Worm (Caenorhabditis elegans) whole organism, L3 larva: ENCODE measurements around the gene C03A3.1.

Experiments
- R02D3.7 ChIP-seq: fragments of 150-350 bp; optimal IDR thresholded peaks from 2 replicates; lab custom pipeline; 2014; ENCODE audit warnings: missing biosample characterization, missing genetic modification characterization
- ZK546.5 ChIP-seq: sonication (generic microtip); optimal IDR thresholded peaks from 2 replicates; lab custom pipeline; 2017; ENCODE audit warnings: missing biosample characterization, missing genetic modification characterization
- ama-1 ChIP-seq: fragments of 150-350 bp; optimal IDR thresholded peaks from 2 replicates; lab custom pipeline; 2018
- ceh-28 ChIP-seq: fragments of 150-350 bp; optimal IDR thresholded peaks from 2 replicates; lab custom pipeline; 2014; ENCODE audit warnings: missing biosample characterization, missing genetic modification reagents, missing genetic modification characterization
- ceh-82 ChIP-seq: fragments of 150-350 bp; optimal IDR thresholded peaks from 2 replicates; lab custom pipeline; 2014; ENCODE audit warnings: missing biosample characterization, missing genetic modification characterization
- daf-12 ChIP-seq: fragments of 150-350 bp; optimal IDR thresholded peaks from 2 replicates; lab custom pipeline; 2014; ENCODE audit warnings: missing biosample characterization, missing genetic modification reagents, missing genetic modification characterization
- egl-27 ChIP-seq: sonication (generic microtip); optimal IDR thresholded peaks from 4 replicates; lab custom pipeline; 2017; ENCODE audit warnings: missing biosample characterization, missing genetic modification reagents, missing genetic modification characterization
- egl-5 ChIP-seq: fragments of 150-350 bp; optimal IDR thresholded peaks from 2 replicates; lab custom pipeline; 2017; ENCODE audit warnings: missing biosample characterization, missing genetic modification reagents, missing genetic modification characterization, inconsistent platforms
- elt-2 ChIP-seq: sonication (generic microtip); optimal IDR thresholded peaks from 2 replicates; lab custom pipeline; 2016; ENCODE audit warnings: missing genetic modification reagents, mild to moderate bottlenecking, missing genetic modification characterization, missing compliant biosample characterization
- elt-3 ChIP-seq, 3 experiments: fragments of 150-350 bp in 1 of 3; sonication (generic microtip) in 2 of 3; optimal IDR thresholded peaks; 2 replicates in 2 of 3; 4 replicates in 1 of 3; lab custom pipeline; 2014 to 2017; ENCODE audit warnings: missing biosample characterization in 3 of 3, missing genetic modification characterization in 3 of 3
- eor-1 ChIP-seq, 2 experiments: fragments of 150-350 bp; optimal IDR thresholded peaks; 2 replicates each; lab custom pipeline; 2014 to 2018; ENCODE audit warnings: missing biosample characterization in 2 of 2, missing genetic modification characterization in 2 of 2
- fkh-10 ChIP-seq: sonication (generic microtip); optimal IDR thresholded peaks from 2 replicates; lab custom pipeline; 2017; ENCODE audit warnings: missing biosample characterization, missing genetic modification reagents, missing genetic modification characterization
- fkh-2 ChIP-seq: fragments of 150-350 bp; optimal IDR thresholded peaks from 2 replicates; lab custom pipeline; 2014; ENCODE audit warnings: missing biosample characterization, missing genetic modification reagents, missing genetic modification characterization
- fos-1 ChIP-seq: fragments of 150-350 bp; optimal IDR thresholded peaks from 2 replicates; lab custom pipeline; 2014; ENCODE audit warnings: missing biosample characterization, missing genetic modification characterization
- hmg-11 ChIP-seq: sonication (generic microtip); optimal IDR thresholded peaks from 2 replicates; lab custom pipeline; 2016; ENCODE audit warnings: missing genetic modification characterization, missing compliant biosample characterization
- jun-1 ChIP-seq: fragments of 150-350 bp; optimal IDR thresholded peaks from 2 replicates; lab custom pipeline; 2014; ENCODE audit warnings: missing biosample characterization, missing genetic modification reagents, missing genetic modification characterization
- lin-15B ChIP-seq: fragments of 150-350 bp; optimal IDR thresholded peaks from 2 replicates; lab custom pipeline; 2014; ENCODE audit warnings: missing biosample characterization, missing genetic modification characterization
- lin-39 ChIP-seq: fragments of 150-350 bp; optimal IDR thresholded peaks from 2 replicates; lab custom pipeline; 2018; ENCODE audit warnings: missing biosample characterization, missing genetic modification reagents, missing genetic modification characterization
- lsy-12 ChIP-seq: sonication (generic microtip); optimal IDR thresholded peaks from 2 replicates; lab custom pipeline; 2016; ENCODE audit warnings: mild to moderate bottlenecking, missing genetic modification characterization, missing compliant biosample characterization
- nfya-1 ChIP-seq: sonication (generic microtip); optimal IDR thresholded peaks from 2 replicates; lab custom pipeline; 2017; ENCODE audit warnings: missing genetic modification characterization, mild to moderate bottlenecking, missing compliant biosample characterization, antibody characterized with exemption, moderate library complexity; ENCODE audit not compliant: insufficient read depth
- nhr-11 ChIP-seq: fragments of 150-350 bp; optimal IDR thresholded peaks from 2 replicates; lab custom pipeline; 2014; ENCODE audit warnings: missing biosample characterization, missing genetic modification characterization
- nhr-12 ChIP-seq: fragments of 150-350 bp; optimal IDR thresholded peaks from 2 replicates; lab custom pipeline; 2014; ENCODE audit warnings: missing biosample characterization, missing genetic modification characterization
- nhr-23 ChIP-seq: fragments of 150-350 bp; optimal IDR thresholded peaks from 2 replicates; lab custom pipeline; 2014; ENCODE audit warnings: missing biosample characterization, missing genetic modification reagents, missing genetic modification characterization
- nhr-237 ChIP-seq: fragments of 150-350 bp; optimal IDR thresholded peaks from 2 replicates; lab custom pipeline; 2014; ENCODE audit warnings: missing biosample characterization, missing genetic modification characterization
- nhr-25 ChIP-seq: sonication (generic microtip); optimal IDR thresholded peaks from 2 replicates; lab custom pipeline; 2017; ENCODE audit warnings: missing biosample characterization, missing genetic modification characterization
- nhr-28 ChIP-seq: fragments of 150-350 bp; optimal IDR thresholded peaks from 2 replicates; lab custom pipeline; 2014; ENCODE audit warnings: missing biosample characterization, missing genetic modification characterization
- nhr-43 ChIP-seq: sonication (generic microtip); optimal IDR thresholded peaks from 2 replicates; lab custom pipeline; 2016; ENCODE audit warnings: mild to moderate bottlenecking, missing genetic modification characterization, missing compliant biosample characterization; ENCODE audit not compliant: poor library complexity, severe bottlenecking
- nhr-77 ChIP-seq: fragments of 150-350 bp; optimal IDR thresholded peaks from 2 replicates; lab custom pipeline; 2014; ENCODE audit warnings: missing biosample characterization, missing genetic modification characterization
- pha-4 ChIP-seq: fragments of 150-350 bp; optimal IDR thresholded peaks from 2 replicates; lab custom pipeline; 2014; ENCODE audit warnings: missing biosample characterization, missing genetic modification reagents, missing genetic modification characterization
- sea-2 ChIP-seq: fragments of 150-350 bp; sonication (generic microtip); optimal IDR thresholded peaks from 4 replicates; lab custom pipeline; 2014; ENCODE audit warnings: missing biosample characterization, missing genetic modification reagents, missing genetic modification characterization
- skn-1 ChIP-seq: fragments of 150-350 bp; optimal IDR thresholded peaks from 2 replicates; lab custom pipeline; 2014; ENCODE audit warnings: missing biosample characterization, missing genetic modification characterization
- snpc-4 ChIP-seq: fragments of 150-350 bp; optimal IDR thresholded peaks from 2 replicates; lab custom pipeline; 2014; ENCODE audit warnings: missing biosample characterization, missing genetic modification characterization
- unc-39 ChIP-seq: sonication (generic microtip); optimal IDR thresholded peaks from 4 replicates; lab custom pipeline; 2017; ENCODE audit warnings: missing biosample characterization, missing genetic modification characterization
- ztf-11 ChIP-seq: fragments of 150-350 bp; optimal IDR thresholded peaks from 2 replicates; lab custom pipeline; 2014; ENCODE audit warnings: missing biosample characterization, missing genetic modification characterization

Gene C03A3.1

ce11 chrX:11257071-11257470, at the start of gene C03A3.1:
Gene C03A3.1, plus strand, starts transcription at chrX:11257361.
- TF ChIP-seq lin-15B (tag; lab: Kevin White, UChicago) (peak; percentile 21), nfya-1 (tag; lab: Kevin White, UChicago) (peak; percentile 44), fkh-10 (GFP tag; lab: Kevin White, UChicago) (no peak), nhr-11 (tag; lab: Kevin White, UChicago) (no peak), lin-39 (tag; lab: Kevin White, UChicago) (peak; percentile 83), hmg-11 (tag; lab: Kevin White, UChicago) (peak; percentile 39), pha-4 (no peak)

DNA sequence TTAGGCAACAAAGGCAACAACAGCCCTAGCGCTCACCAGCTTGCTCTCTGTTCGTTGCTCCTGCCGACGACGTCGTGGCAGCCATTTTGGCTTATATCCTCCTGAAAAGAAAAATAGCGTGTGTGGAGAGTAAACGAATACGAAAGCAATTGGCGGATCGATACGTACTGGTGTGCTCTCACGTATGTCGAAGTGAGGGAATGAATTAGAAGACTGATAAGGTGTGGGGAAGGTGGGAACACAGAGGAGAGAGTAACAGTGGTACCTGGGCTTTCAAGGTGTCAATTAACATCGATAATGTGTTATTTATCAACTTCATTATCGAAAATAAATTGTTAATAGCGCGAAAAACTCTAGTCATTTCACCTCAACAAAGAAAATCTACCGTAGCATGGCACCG, 48.4 kb upstream of the C03A3.1 start, which contains the start of gene C34F6.5:
Gene C34F6.5 (minus strand): TSS at position 101 of the 400 bp plus-strand sequence.
- TF ChIP-seq ztf-11 (tag; lab: Kevin White, UChicago) (no peak), fkh-2 (tag; lab: Kevin White, UChicago) (no peak), daf-12 (tag; lab: Kevin White, UChicago) (no peak), elt-2 (tag; lab: Kevin White, UChicago) (no peak)
- TF ChIP-seq, all 47 proteins: peak for 0

ce11 chrX:11210417-11210816, 46.7 kb upstream of the C03A3.1 start:
- TF ChIP-seq nhr-25 (tag; lab: Kevin White, UChicago) (no peak), lsy-12 (tag; lab: Kevin White, UChicago) (no peak), ama-1 (lab: Kevin White, UChicago) (no peak), fos-1 (tag; lab: Kevin White, UChicago) (no peak), egl-27 (no peak), elt-2 (tag; lab: Kevin White, UChicago) (no peak), lin-39 (tag; lab: Kevin White, UChicago) (no peak), unc-39 (no peak)

- TF ChIP-seq hmg-11 (tag; lab: Kevin White, UChicago) (no peak), unc-39 (no peak)
These were observed 45.8 kb upstream of the C03A3.1 start for ce11 chrX:11211360-11211759.

- no peak for TF ChIP-seq ZK546.5 (tag; lab: Kevin White, UChicago)
- no peak for TF ChIP-seq egl-5 (tag; lab: Kevin White, UChicago)
- TF ChIP-seq nhr-237 (tag; lab: Kevin White, UChicago), result no peak
- TF ChIP-seq nfya-1 (tag; lab: Kevin White, UChicago), result peak; percentile 31
- TF ChIP-seq ceh-28 (tag; lab: Kevin White, UChicago), result no peak
- no peak for TF ChIP-seq daf-12 (tag; lab: Kevin White, UChicago)
- TF ChIP-seq elt-3 (tag; optimal IDR thresholded peaks at IDR 0.05; lab: Kevin White, UChicago), result peak in 1 of 3 experiments; percentile 22
- no peak for TF ChIP-seq pha-4
- TF ChIP-seq nhr-25 (tag; lab: Kevin White, UChicago), result peak; percentile 33
- peak; percentile 64 for TF ChIP-seq hmg-11 (tag; lab: Kevin White, UChicago)
- no peak for TF ChIP-seq egl-27
- peak; percentile 72 for TF ChIP-seq nhr-43
- no peak for TF ChIP-seq ceh-82 (tag; lab: Kevin White, UChicago)
- no peak for TF ChIP-seq nhr-12 (tag; lab: Kevin White, UChicago)
- TF ChIP-seq eor-1 (tag; optimal IDR thresholded peaks at IDR 0.05; lab: Kevin White, UChicago), result no peak
- TF ChIP-seq lsy-12 (tag; lab: Kevin White, UChicago), result no peak
- no peak for TF ChIP-seq skn-1 (tag; lab: Kevin White, UChicago)
- no peak for TF ChIP-seq sea-2
- no peak for TF ChIP-seq nhr-77 (tag; lab: Kevin White, UChicago)
- TF ChIP-seq nhr-23 (tag; lab: Kevin White, UChicago), result peak; percentile 73
- peak; percentile 43 for TF ChIP-seq elt-2 (tag; lab: Kevin White, UChicago)
- TF ChIP-seq nhr-28 (tag; lab: Kevin White, UChicago), result no peak
- TF ChIP-seq jun-1, result no peak
- no peak for TF ChIP-seq lin-15B (tag; lab: Kevin White, UChicago)
- TF ChIP-seq snpc-4 (tag; lab: Kevin White, UChicago), result no peak
- no peak for TF ChIP-seq R02D3.7 (tag; lab: Kevin White, UChicago)
These were observed 41.6 kb upstream of the C03A3.1 start, which contains the start of the genes C34F6.7 and idh-2 for ce11 chrX:11215420-11216050. Gene C34F6.7, minus strand, starts transcription at chrX:11215470. Gene idh-2, plus strand, starts transcription at chrX:11216000.
